Fruit fly (Drosophila melanogaster): ENCODE measurements around the gene Cyp316a1.
A peak's percentile ranks its signal among the peaks of the same experiment; 100 is the strongest.

DNA sequence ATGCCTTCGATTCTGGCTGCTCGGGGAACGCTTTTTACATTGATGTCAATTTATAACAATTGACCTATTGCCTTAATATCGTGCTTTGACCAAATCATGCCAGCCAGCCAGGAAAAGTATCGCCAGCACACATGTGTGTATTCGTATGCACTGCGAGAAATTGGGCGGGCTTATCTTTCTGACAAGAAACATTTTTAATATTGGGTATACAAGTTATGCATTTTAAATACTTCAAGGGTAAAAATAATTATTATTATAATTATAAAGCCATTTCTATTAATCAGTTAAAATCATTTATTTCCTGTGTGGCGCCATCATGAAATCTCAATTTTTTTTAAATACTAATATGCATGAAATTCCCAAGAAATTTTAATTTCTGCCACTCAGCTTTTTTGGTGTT lies 30.2 kb downstream of the Cyp316a1 start:
- TF ChIP-seq zen (tag; optimal IDR thresholded peaks at IDR 0.05) = no peak
- TF ChIP-seq Adf1 (GFP tag; IDR thresholded peaks at IDR 0.05) = no peak
- TF ChIP-seq Dp (GFP tag; optimal IDR thresholded peaks at IDR 0.05) = no peak
- peak; percentile 46; the same call in 1 of the 2 replicates for TF ChIP-seq CG14014 (GFP tag; IDR thresholded peaks at IDR 0.05)
- no peak for TF ChIP-seq CG16863 (GFP tag; optimal IDR thresholded peaks at IDR 0.05)
- TF ChIP-seq CG4360 (GFP tag; IDR thresholded peaks at IDR 0.05) = no peak
- no peak for TF ChIP-seq Fer1 (GFP tag; optimal IDR thresholded peaks at IDR 0.05)
